Worm (Caenorhabditis elegans) whole organism, L4 larva: ENCODE measurements around the gene npr-19.

Experiments
- F10B5.3 ChIP-seq: sonication (generic microtip); optimal IDR thresholded peaks from 2 replicates; lab custom pipeline; 2016; ENCODE audit warnings: mild to moderate bottlenecking, missing genetic modification characterization, missing compliant biosample characterization
- F26F4.8 ChIP-seq: fragments of 200-800 bp; sonication (Bioruptor generic); conservative IDR thresholded peaks from 2 replicates; pipeline ENCODE4 v1.3.6; 2022; ENCODE audit warnings: missing genetic modification characterization, missing compliant biosample characterization
- F37D6.2 ChIP-seq: sonication (generic microtip); optimal IDR thresholded peaks from 2 replicates; lab custom pipeline; 2016; ENCODE audit warnings: mild to moderate bottlenecking, missing genetic modification characterization, missing compliant biosample characterization
- F44E2.7 ChIP-seq: fragments of 200-800 bp; sonication (Bioruptor generic); IDR thresholded peaks from 2 replicates; pipeline ENCODE4 v2.1.2; 2022; ENCODE audit warnings: missing genetic modification characterization, missing compliant biosample characterization
- F49E8.2 ChIP-seq: sonication (generic microtip); optimal IDR thresholded peaks from 2 replicates; lab custom pipeline; 2016; ENCODE audit warnings: missing compliant biosample characterization, mild to moderate bottlenecking, missing genetic modification characterization, borderline replicate concordance
- T26A8.4 ChIP-seq: fragments of 200-800 bp; sonication (Bioruptor generic); IDR thresholded peaks from 2 replicates; pipeline ENCODE4 v1.3.6; 2022; ENCODE audit warnings: missing genetic modification characterization, missing compliant biosample characterization
- Y105C5A.15 ChIP-seq: fragments of 200-800 bp; sonication (Bioruptor generic); IDR thresholded peaks from 2 replicates; pipeline ENCODE4 v1.3.6; 2022; ENCODE audit warnings: missing genetic modification characterization, missing compliant biosample characterization
- Y5F2A.4 ChIP-seq: fragments of 200-800 bp; sonication (Bioruptor generic); optimal IDR thresholded peaks from 2 replicates; lab custom pipeline; 2018; ENCODE audit warnings: mild to moderate bottlenecking, missing genetic modification characterization, missing compliant biosample characterization
- Y75B8A.6 ChIP-seq: fragments of 200-800 bp; sonication (Bioruptor generic); IDR thresholded peaks from 2 replicates; pipeline ENCODE4 v1.3.6; 2022; ENCODE audit warnings: missing genetic modification reagents, missing genetic modification characterization, missing compliant biosample characterization
- ZK337.2 ChIP-seq: fragments of 200-800 bp; sonication (Bioruptor generic); IDR thresholded peaks from 2 replicates; pipeline ENCODE4 v1.3.6; 2022; ENCODE audit warnings: missing genetic modification reagents, missing genetic modification characterization, missing compliant biosample characterization
- aha-1 ChIP-seq: fragments of 150-350 bp; peaks from one replicate; lab custom pipeline; 2014; ENCODE audit warnings: missing biosample characterization, missing genetic modification characterization
- ceh-20 ChIP-seq: fragments of 200-800 bp; sonication (Bioruptor generic); IDR thresholded peaks from 2 replicates; pipeline ENCODE4 v1.3.6; 2022; ENCODE audit warnings: missing genetic modification reagents, missing genetic modification characterization, missing compliant biosample characterization
- ceh-28 ChIP-seq: fragments of 150-350 bp; optimal IDR thresholded peaks from 2 replicates; lab custom pipeline; 2014; ENCODE audit warnings: missing biosample characterization, missing genetic modification reagents, missing genetic modification characterization
- ces-1 ChIP-seq: fragments of 150-350 bp; sonication (generic microtip); optimal IDR thresholded peaks from 4 replicates; lab custom pipeline; 2014; ENCODE audit warnings: missing biosample characterization, missing genetic modification reagents, missing genetic modification characterization
- cey-2 ChIP-seq: sonication (generic microtip); optimal IDR thresholded peaks from 3 replicates; lab custom pipeline; 2017; ENCODE audit warnings: missing genetic modification characterization, mild to moderate bottlenecking, missing compliant biosample characterization, antibody characterized with exemption, borderline replicate concordance; ENCODE audit not compliant: insufficient read depth
- ctbp-1 ChIP-seq: fragments of 200-800 bp; sonication (Bioruptor generic); IDR thresholded peaks from 2 replicates; pipeline ENCODE4 v1.3.6; 2022; ENCODE audit warnings: missing genetic modification reagents, missing genetic modification characterization, missing compliant biosample characterization
- daf-12 ChIP-seq: fragments of 150-350 bp; optimal IDR thresholded peaks from 2 replicates; lab custom pipeline; 2014; ENCODE audit warnings: missing biosample characterization, missing genetic modification reagents, missing genetic modification characterization
- daf-19 ChIP-seq: fragments of 200-800 bp; sonication (Bioruptor generic); conservative IDR thresholded peaks from 2 replicates; pipeline ENCODE4 v1.3.6; 2022; ENCODE audit warnings: missing genetic modification characterization, missing compliant biosample characterization
- dmd-9 ChIP-seq: fragments of 200-800 bp; sonication (Bioruptor generic); IDR thresholded peaks from 2 replicates; pipeline ENCODE4 v1.3.6; 2022; ENCODE audit warnings: missing genetic modification reagents, missing genetic modification characterization, missing compliant biosample characterization
- dve-1 ChIP-seq: sonication (generic microtip); optimal IDR thresholded peaks from 2 replicates; lab custom pipeline; 2017; ENCODE audit warnings: antibody characterized with exemption, mild to moderate bottlenecking, missing genetic modification characterization, missing compliant biosample characterization; ENCODE audit not compliant: insufficient read depth
- egl-27 ChIP-seq: sonication (generic microtip); optimal IDR thresholded peaks from 3 replicates; lab custom pipeline; 2017; ENCODE audit warnings: missing biosample characterization, missing genetic modification reagents, missing genetic modification characterization
- egl-43 ChIP-seq: fragments of 200-800 bp; sonication (Bioruptor generic); IDR thresholded peaks from 2 replicates; pipeline ENCODE4 v1.3.6; 2022; ENCODE audit warnings: missing genetic modification reagents, missing genetic modification characterization, missing compliant biosample characterization
- fos-1 ChIP-seq: fragments of 150-350 bp; optimal IDR thresholded peaks from 2 replicates; lab custom pipeline; 2014; ENCODE audit warnings: missing biosample characterization, missing genetic modification characterization
- hif-1 ChIP-seq, 2 experiments: sonication (generic microtip); optimal IDR thresholded peaks; 2 replicates each; lab custom pipeline; 2016 to 2017; ENCODE audit warnings: missing compliant biosample characterization in 2 of 2, missing genetic modification characterization in 2 of 2, missing genetic modification reagents in 2 of 2, missing genotype in 2 of 2, mild to moderate bottlenecking in 1 of 2
- jun-1 ChIP-seq: fragments of 150-350 bp; optimal IDR thresholded peaks from 2 replicates; lab custom pipeline; 2014; ENCODE audit warnings: missing biosample characterization, missing genetic modification reagents, missing genetic modification characterization
- lin-29 ChIP-seq: fragments of 200-800 bp; sonication (Bioruptor generic); IDR thresholded peaks from 2 replicates; pipeline ENCODE4 v1.3.6; 2022; ENCODE audit warnings: missing genetic modification reagents, missing genetic modification characterization, missing compliant biosample characterization
- lin-39 ChIP-seq: fragments of 150-350 bp; optimal IDR thresholded peaks from 2 replicates; lab custom pipeline; 2014; ENCODE audit warnings: missing biosample characterization, missing genetic modification reagents, missing genetic modification characterization
- lsy-2 ChIP-seq, 2 experiments: fragments of 150-350 bp in 1 of 2; sonication (generic microtip) in 1 of 2; optimal IDR thresholded peaks; 2 replicates each; lab custom pipeline; 2014 to 2017; ENCODE audit warnings: missing biosample characterization in 2 of 2, missing genetic modification characterization in 2 of 2
- madf-9 ChIP-seq: fragments of 200-800 bp; sonication (Bioruptor generic); conservative IDR thresholded peaks from 2 replicates; pipeline ENCODE4 v1.3.6; 2022; ENCODE audit warnings: missing genetic modification reagents, missing genetic modification characterization, missing compliant biosample characterization
- mes-2 ChIP-seq: sonication (generic microtip); optimal IDR thresholded peaks from 2 replicates; lab custom pipeline; 2016; ENCODE audit warnings: missing genotype, mild to moderate bottlenecking, missing genetic modification characterization, missing compliant biosample characterization; ENCODE audit not compliant: poor library complexity, severe bottlenecking
- mxl-2 ChIP-seq: fragments of 200-800 bp; sonication (Bioruptor generic); conservative IDR thresholded peaks from 2 replicates; pipeline ENCODE4 v1.3.6; 2022; ENCODE audit warnings: missing genetic modification reagents, missing genetic modification characterization, missing compliant biosample characterization
- mxl-3 ChIP-seq: fragments of 200-800 bp; sonication (Bioruptor generic); optimal IDR thresholded peaks from 2 replicates; lab custom pipeline; 2018; ENCODE audit warnings: mild to moderate bottlenecking, missing genetic modification characterization, missing compliant biosample characterization
- nhr-102 ChIP-seq: sonication (generic microtip); optimal IDR thresholded peaks from 2 replicates; lab custom pipeline; 2016; ENCODE audit warnings: mild to moderate bottlenecking, missing genetic modification characterization, moderate library complexity, missing compliant biosample characterization
- nhr-11 ChIP-seq: fragments of 150-350 bp; optimal IDR thresholded peaks from 2 replicates; lab custom pipeline; 2014; ENCODE audit warnings: missing biosample characterization, missing genetic modification characterization
- nhr-28 ChIP-seq: fragments of 150-350 bp; optimal IDR thresholded peaks from 2 replicates; lab custom pipeline; 2014; ENCODE audit warnings: missing biosample characterization, missing genetic modification characterization
- nhr-42 ChIP-seq: fragments of 200-800 bp; sonication (Bioruptor generic); IDR thresholded peaks from 2 replicates; pipeline ENCODE4 v1.3.6; 2022; ENCODE audit warnings: missing genetic modification characterization, missing compliant biosample characterization
- nhr-6 ChIP-seq: fragments of 150-350 bp; optimal IDR thresholded peaks from 2 replicates; lab custom pipeline; 2014; ENCODE audit warnings: missing biosample characterization, missing genetic modification characterization
- nhr-76 ChIP-seq: fragments of 150-350 bp; optimal IDR thresholded peaks from 2 replicates; lab custom pipeline; 2014; ENCODE audit warnings: missing biosample characterization, missing genetic modification characterization
- pha-4 ChIP-seq, 2 experiments: fragments of 150-350 bp in 1 of 2; fragments of 200-800 bp in 1 of 2; sonication (Bioruptor generic) in 1 of 2; IDR thresholded peaks in 1 of 2; optimal IDR thresholded peaks in 1 of 2; 2 replicates each; pipeline versions ENCODE4 v1.3.6 to Lab custom; 2014 to 2022; ENCODE audit warnings: missing genetic modification characterization in 2 of 2, missing genetic modification reagents in 2 of 2, missing biosample characterization in 1 of 2, missing compliant biosample characterization in 1 of 2
- sdz-12 ChIP-seq: fragments of 200-800 bp; sonication (Bioruptor generic); optimal IDR thresholded peaks from 2 replicates; lab custom pipeline; 2018; ENCODE audit warnings: mild to moderate bottlenecking, missing genetic modification characterization, missing compliant biosample characterization
- skn-1 ChIP-seq: fragments of 150-350 bp; optimal IDR thresholded peaks from 2 replicates; lab custom pipeline; 2014; ENCODE audit warnings: missing biosample characterization, missing genetic modification characterization
- snpc-1.2 ChIP-seq: fragments of 200-800 bp; sonication (Bioruptor generic); IDR thresholded peaks from 2 replicates; pipeline ENCODE4 v1.3.6; 2022; ENCODE audit warnings: missing genetic modification reagents, missing genetic modification characterization, missing compliant biosample characterization
- spr-1 ChIP-seq: sonication (generic microtip); optimal IDR thresholded peaks from 2 replicates; lab custom pipeline; 2016; ENCODE audit warnings: mild to moderate bottlenecking, missing genetic modification characterization, missing compliant biosample characterization
- spr-3 ChIP-seq: fragments of 200-800 bp; sonication (Bioruptor generic); optimal IDR thresholded peaks from 2 replicates; lab custom pipeline; 2018; ENCODE audit warnings: mild to moderate bottlenecking, missing genetic modification characterization, missing compliant biosample characterization
- unc-130 ChIP-seq: sonication (generic microtip); optimal IDR thresholded peaks from 2 replicates; lab custom pipeline; 2016; ENCODE audit warnings: missing genetic modification reagents, missing genetic modification characterization, missing compliant biosample characterization
- unc-62 ChIP-seq, 3 experiments: fragments of 150-350 bp in 1 of 3; sonication (generic microtip); optimal IDR thresholded peaks in 2 of 3; peaks in 1 of 3; 1 replicate in 1 of 3; 2 replicates in 2 of 3; lab custom pipeline; 2014 to 2017; ENCODE audit warnings: missing biosample characterization in 3 of 3, missing genetic modification characterization in 3 of 3, missing genetic modification reagents in 3 of 3, missing genotype in 1 of 3
- zag-1 ChIP-seq: fragments of 150-350 bp; optimal IDR thresholded peaks from 2 replicates; lab custom pipeline; 2014; ENCODE audit warnings: missing biosample characterization, missing genetic modification characterization
- zfp-2 ChIP-seq: sonication (generic microtip); optimal IDR thresholded peaks from 2 replicates; lab custom pipeline; 2016; ENCODE audit warnings: mild to moderate bottlenecking, missing genetic modification characterization, missing compliant biosample characterization
- zip-11 ChIP-seq: fragments of 200-800 bp; sonication (Bioruptor generic); IDR thresholded peaks from 2 replicates; pipeline ENCODE4 v1.3.6; 2022; ENCODE audit warnings: missing genetic modification characterization, missing compliant biosample characterization
- ztf-11 ChIP-seq: fragments of 150-350 bp; optimal IDR thresholded peaks from 2 replicates; lab custom pipeline; 2014; ENCODE audit warnings: missing biosample characterization, missing genetic modification characterization

The npr-19 gene

ce11 chrX:727737-728136 lies 7.7 kb downstream of the npr-19 start (continued):
- TF ChIP-seq pha-4 (GFP tag; IDR thresholded peaks at IDR 0.05; lab: Robert Waterston, UW): 0 out of 2 replicates have a peak, but pooled peaks have one; percentile 21
- no peak for TF ChIP-seq pha-4 (tag; optimal IDR thresholded peaks at IDR 0.05; lab: Kevin White, UChicago)
- no peak for TF ChIP-seq ces-1
- TF ChIP-seq nhr-28 (tag; lab: Kevin White, UChicago): peak; percentile 79
- no peak for TF ChIP-seq madf-9 (GFP tag; lab: Robert Waterston, UW)
- no peak for TF ChIP-seq ztf-11 (tag; lab: Kevin White, UChicago)
- no peak for TF ChIP-seq fos-1
- TF ChIP-seq hif-1 (tag; optimal IDR thresholded peaks at IDR 0.05; lab: Kevin White, UChicago): peak; percentile 20 to 59
- no peak for TF ChIP-seq lin-29 (GFP tag; lab: Robert Waterston, UW)
- TF ChIP-seq dmd-9: 0 out of 2 replicates have a peak, but pooled peaks have one; percentile 24
- TF ChIP-seq lin-39 (tag; lab: Kevin White, UChicago): no peak
- no peak for TF ChIP-seq egl-27 (tag; lab: Kevin White, UChicago)
- no peak for TF ChIP-seq unc-62 (GFP tag; optimal IDR thresholded peaks at IDR 0.05 in 1 of 2; lab: Kevin White, UChicago)
- TF ChIP-seq unc-62 (tag; optimal IDR thresholded peaks at IDR 0.05; lab: Kevin White, UChicago): no peak
- peak; percentile 78 for TF ChIP-seq mes-2 (tag; lab: Kevin White, UChicago)
- peak; percentile 78 for TF ChIP-seq mxl-3 (GFP tag; lab: Kevin White, UChicago)
- TF ChIP-seq jun-1 (tag; lab: Kevin White, UChicago): peak; percentile 69
- TF ChIP-seq Y5F2A.4 (GFP tag; lab: Kevin White, UChicago): no peak
- no peak for TF ChIP-seq skn-1 (tag; lab: Kevin White, UChicago)
- TF ChIP-seq zip-11 (GFP tag; lab: Robert Waterston, UW): no peak
- peak; percentile 42 for TF ChIP-seq F37D6.2 (tag; lab: Kevin White, UChicago)
- TF ChIP-seq daf-12 (tag; lab: Kevin White, UChicago): no peak
- 0 out of 2 replicates have a peak, but pooled peaks have one; percentile 54 for TF ChIP-seq ceh-20 (GFP tag; lab: Robert Waterston, UW)
- TF ChIP-seq F49E8.2: no peak
- TF ChIP-seq dve-1 (tag; lab: Kevin White, UChicago): peak; percentile 79
- TF ChIP-seq daf-19 (GFP tag; lab: Robert Waterston, UW): no peak
- no peak for TF ChIP-seq spr-3 (GFP tag; lab: Kevin White, UChicago)
- TF ChIP-seq Y75B8A.6: no peak
- peak; percentile 42 for TF ChIP-seq nhr-11 (tag; lab: Kevin White, UChicago)
- TF ChIP-seq lsy-2 (tag; optimal IDR thresholded peaks at IDR 0.05; lab: Kevin White, UChicago): peak in 1 of 2 experiments; percentile 61
- TF ChIP-seq sdz-12 (GFP tag; lab: Kevin White, UChicago): no peak
- peak; percentile 53 for TF ChIP-seq spr-1 (tag; lab: Kevin White, UChicago)
- TF ChIP-seq zag-1 (tag; lab: Kevin White, UChicago): no peak
- no peak for TF ChIP-seq F44E2.7
- TF ChIP-seq nhr-42 (GFP tag; lab: Robert Waterston, UW): 0 out of 2 replicates have a peak, but pooled peaks have one; percentile 55
- no peak for TF ChIP-seq unc-130 (GFP tag; lab: Kevin White, UChicago)
- no peak for TF ChIP-seq nhr-102 (tag; lab: Kevin White, UChicago)
- no peak for TF ChIP-seq cey-2 (tag; lab: Kevin White, UChicago)
- peak; percentile 84 for TF ChIP-seq F10B5.3 (tag; lab: Kevin White, UChicago)
- TF ChIP-seq ZK337.2 (GFP tag; lab: Robert Waterston, UW): no peak
- peak; percentile 90 for TF ChIP-seq aha-1 (tag; lab: Kevin White, UChicago)
- TF ChIP-seq mxl-2 (GFP tag; lab: Robert Waterston, UW): no peak
- peak; percentile 82 for TF ChIP-seq T26A8.4 (GFP tag; lab: Robert Waterston, UW)
- no peak for TF ChIP-seq F26F4.8 (GFP tag; lab: Robert Waterston, UW)
- TF ChIP-seq nhr-76 (tag; lab: Kevin White, UChicago): no peak
- TF ChIP-seq ceh-28 (tag; lab: Kevin White, UChicago): peak; percentile 90
- peak; percentile 66 for TF ChIP-seq ctbp-1 (GFP tag; lab: Robert Waterston, UW)
- TF ChIP-seq snpc-1.2 (GFP tag; lab: Robert Waterston, UW): no peak
- no peak for TF ChIP-seq Y105C5A.15 (GFP tag; lab: Robert Waterston, UW)
- no peak for TF ChIP-seq zfp-2 (tag; lab: Kevin White, UChicago)
- peak; percentile 91 for TF ChIP-seq nhr-6
- TF ChIP-seq egl-43 (GFP tag; lab: Robert Waterston, UW): no peak
